Worm (Caenorhabditis elegans) whole organism, L2 larva: Measurements from ENCODE around the gene Y38F1A.4.

Experiments used
- F13H6.1 ChIP-seq: sonication (generic microtip); optimal IDR thresholded peaks from 2 replicates; lab custom pipeline; 2016; ENCODE audit warnings: missing genetic modification characterization, missing compliant biosample characterization
- R02D3.7 ChIP-seq: fragments of 150-350 bp; optimal IDR thresholded peaks from 2 replicates; lab custom pipeline; 2014; ENCODE audit warnings: missing biosample characterization, missing genetic modification characterization
- Y55F3AM.14 ChIP-seq: fragments of 200-800 bp; sonication (Bioruptor generic); optimal IDR thresholded peaks from 2 replicates; lab custom pipeline; 2018; ENCODE audit warnings: mild to moderate bottlenecking, missing genetic modification characterization, missing compliant biosample characterization
- ZK546.5 ChIP-seq: sonication (generic microtip); optimal IDR thresholded peaks from 2 replicates; lab custom pipeline; 2017; ENCODE audit warnings: missing biosample characterization, missing genetic modification characterization
- alr-1 ChIP-seq: fragments of 150-350 bp; optimal IDR thresholded peaks from 2 replicates; lab custom pipeline; 2014; ENCODE audit warnings: missing biosample characterization, missing genetic modification characterization
- aly-2 ChIP-seq: fragments of 150-350 bp; optimal IDR thresholded peaks from 2 replicates; lab custom pipeline; 2014; ENCODE audit warnings: missing biosample characterization, missing genetic modification characterization
- blmp-1 ChIP-seq: sonication (generic microtip); optimal IDR thresholded peaks from 2 replicates; lab custom pipeline; 2017; ENCODE audit warnings: missing genetic modification characterization, mild to moderate bottlenecking, missing compliant biosample characterization, antibody characterized with exemption, moderate library complexity; ENCODE audit not compliant: insufficient read depth
- ceh-16 ChIP-seq: fragments of 150-350 bp; optimal IDR thresholded peaks from 2 replicates; lab custom pipeline; 2014; ENCODE audit warnings: missing biosample characterization, missing genetic modification characterization
- crh-2 ChIP-seq: sonication (generic microtip); optimal IDR thresholded peaks from 2 replicates; lab custom pipeline; 2017; ENCODE audit warnings: missing biosample characterization, missing genetic modification characterization
- dmd-4 ChIP-seq: sonication (generic microtip); optimal IDR thresholded peaks from 2 replicates; lab custom pipeline; 2017; ENCODE audit warnings: missing biosample characterization, missing genetic modification characterization
- egl-27 ChIP-seq: sonication (generic microtip); optimal IDR thresholded peaks from 3 replicates; lab custom pipeline; 2017; ENCODE audit warnings: missing biosample characterization, missing genetic modification reagents, missing genetic modification characterization
- elt-1 ChIP-seq: fragments of 150-350 bp; optimal IDR thresholded peaks from 2 replicates; lab custom pipeline; 2014; ENCODE audit warnings: missing biosample characterization, missing genetic modification characterization
- elt-3 ChIP-seq: sonication (generic microtip); optimal IDR thresholded peaks from 2 replicates; lab custom pipeline; 2017; ENCODE audit warnings: missing biosample characterization, missing genetic modification characterization
- fos-1 ChIP-seq: fragments of 150-350 bp; optimal IDR thresholded peaks from 2 replicates; lab custom pipeline; 2014; ENCODE audit warnings: missing biosample characterization, missing genetic modification characterization
- gmeb-1 ChIP-seq: fragments of 150-350 bp; optimal IDR thresholded peaks from 2 replicates; lab custom pipeline; 2014; ENCODE audit warnings: missing biosample characterization, missing genetic modification characterization
- lin-13 ChIP-seq: fragments of 150-350 bp; optimal IDR thresholded peaks from 2 replicates; lab custom pipeline; 2014; ENCODE audit warnings: missing biosample characterization, missing genetic modification reagents, missing genetic modification characterization
- lin-39 ChIP-seq: fragments of 150-350 bp; optimal IDR thresholded peaks from 2 replicates; lab custom pipeline; 2014; ENCODE audit warnings: missing biosample characterization, missing genetic modification reagents, missing genetic modification characterization
- mab-5 ChIP-seq: fragments of 150-350 bp; optimal IDR thresholded peaks from 2 replicates; lab custom pipeline; 2014; ENCODE audit warnings: missing biosample characterization, missing genetic modification characterization
- mbf-1 ChIP-seq: sonication (generic microtip); optimal IDR thresholded peaks from 2 replicates; lab custom pipeline; 2017; ENCODE audit warnings: missing biosample characterization, missing genetic modification characterization
- nhr-11 ChIP-seq: fragments of 150-350 bp; optimal IDR thresholded peaks from 2 replicates; lab custom pipeline; 2014; ENCODE audit warnings: missing biosample characterization, missing genetic modification characterization
- nhr-12 ChIP-seq: fragments of 150-350 bp; optimal IDR thresholded peaks from 2 replicates; lab custom pipeline; 2014; ENCODE audit warnings: missing biosample characterization, missing genetic modification characterization
- nhr-129 ChIP-seq: fragments of 150-350 bp; optimal IDR thresholded peaks from 2 replicates; lab custom pipeline; 2014; ENCODE audit warnings: missing biosample characterization, missing genetic modification characterization
- nhr-237 ChIP-seq: fragments of 150-350 bp; optimal IDR thresholded peaks from 2 replicates; lab custom pipeline; 2014; ENCODE audit warnings: missing biosample characterization, missing genetic modification characterization
- nhr-25 ChIP-seq: fragments of 150-350 bp; sonication (generic microtip); optimal IDR thresholded peaks from 3 replicates; lab custom pipeline; 2014; ENCODE audit warnings: missing biosample characterization, missing genetic modification characterization
- nhr-6 ChIP-seq: fragments of 150-350 bp; optimal IDR thresholded peaks from 2 replicates; lab custom pipeline; 2014; ENCODE audit warnings: missing biosample characterization, missing genetic modification characterization
- nhr-77 ChIP-seq: fragments of 150-350 bp; optimal IDR thresholded peaks from 2 replicates; lab custom pipeline; 2014; ENCODE audit warnings: missing biosample characterization, missing genetic modification characterization
- skn-1 ChIP-seq: sonication (generic microtip); optimal IDR thresholded peaks from 2 replicates; lab custom pipeline; 2017; ENCODE audit warnings: missing biosample characterization, missing genetic modification characterization
- sma-3 ChIP-seq: sonication (generic microtip); optimal IDR thresholded peaks from 2 replicates; lab custom pipeline; 2016; ENCODE audit warnings: missing genetic modification reagents, missing genetic modification characterization, missing compliant biosample characterization
- sma-9 ChIP-seq, 2 experiments: fragments of 150-350 bp in 1 of 2; sonication (generic microtip) in 1 of 2; optimal IDR thresholded peaks; 2 replicates each; lab custom pipeline; 2014 to 2016; ENCODE audit warnings: missing genetic modification characterization in 2 of 2, mild to moderate bottlenecking in 1 of 2, missing biosample characterization in 1 of 2, missing compliant biosample characterization in 1 of 2, missing genetic modification reagents in 1 of 2, moderate library complexity in 1 of 2
- snpc-4 ChIP-seq: fragments of 150-350 bp; optimal IDR thresholded peaks from 2 replicates; lab custom pipeline; 2014; ENCODE audit warnings: missing biosample characterization, missing genetic modification characterization
- unc-39 ChIP-seq: fragments of 150-350 bp; optimal IDR thresholded peaks from 2 replicates; lab custom pipeline; 2014; ENCODE audit warnings: missing biosample characterization, missing genetic modification characterization
- unc-55 ChIP-seq: fragments of 150-350 bp; sonication (generic microtip); optimal IDR thresholded peaks from 3 replicates; lab custom pipeline; 2014; ENCODE audit warnings: missing biosample characterization, missing genetic modification reagents, missing genetic modification characterization
- ztf-11 ChIP-seq: sonication (generic microtip); optimal IDR thresholded peaks from 2 replicates; lab custom pipeline; 2017; ENCODE audit warnings: missing biosample characterization, missing genetic modification characterization
- ztf-4 ChIP-seq: fragments of 150-350 bp; optimal IDR thresholded peaks from 2 replicates; lab custom pipeline; 2014; ENCODE audit warnings: missing biosample characterization, missing genetic modification characterization

The Y38F1A.4 gene

ce11 chrII:12987799-12988198 is 18.3 kb upstream of the Y38F1A.4 start:
- no peak for TF ChIP-seq mbf-1 (tag; lab: Kevin White, UChicago)
- no peak for TF ChIP-seq skn-1 (tag; lab: Kevin White, UChicago)
- TF ChIP-seq lin-13 (GFP tag; lab: Kevin White, UChicago) = no peak
- TF ChIP-seq ZK546.5 = no peak
- TF ChIP-seq lin-39 (tag; lab: Kevin White, UChicago) = no peak
- no peak for TF ChIP-seq dmd-4 (tag; lab: Kevin White, UChicago)
- TF ChIP-seq mab-5 = no peak
- TF ChIP-seq blmp-1 (tag; lab: Kevin White, UChicago) = no peak
- no peak for TF ChIP-seq R02D3.7 (tag; lab: Kevin White, UChicago)
- no peak for TF ChIP-seq F13H6.1 (tag; lab: Kevin White, UChicago)

- TF ChIP-seq crh-2 (tag; lab: Kevin White, UChicago) (no peak), ztf-4 (tag; lab: Kevin White, UChicago) (no peak), aly-2 (tag; lab: Kevin White, UChicago) (no peak), nhr-25 (tag; lab: Kevin White, UChicago) (no peak), ztf-11 (no peak), gmeb-1 (tag; lab: Kevin White, UChicago) (no peak), nhr-12 (no peak), F13H6.1 (tag; lab: Kevin White, UChicago) (no peak), snpc-4 (tag; lab: Kevin White, UChicago) (no peak), nhr-6 (no peak), nhr-129 (tag; lab: Kevin White, UChicago) (no peak), unc-39 (tag; lab: Kevin White, UChicago) (no peak)
- TF ChIP-seq, all 48 proteins: peak for 0
Observed at ce11 chrII:12985813-12986212, 16.3 kb upstream of the Y38F1A.4 start.

- TF ChIP-seq unc-55 (GFP tag; lab: Kevin White, UChicago) = no peak
- TF ChIP-seq ztf-4 (tag; lab: Kevin White, UChicago) = no peak
- TF ChIP-seq elt-3 = no peak
- no peak for TF ChIP-seq alr-1 (tag; lab: Kevin White, UChicago)
- no peak for TF ChIP-seq nhr-77 (tag; lab: Kevin White, UChicago)
- no peak for TF ChIP-seq lin-13 (GFP tag; lab: Kevin White, UChicago)
- TF ChIP-seq Y55F3AM.14 (GFP tag; lab: Kevin White, UChicago) = no peak
- TF ChIP-seq nhr-237 (tag; lab: Kevin White, UChicago) = no peak
Observed at ce11 chrII:12984709-12985108, 15.2 kb upstream of the Y38F1A.4 start.

ce11 chrII:12982830-12983229 is 13.3 kb upstream of the Y38F1A.4 start:
- TF ChIP-seq fos-1 (tag; lab: Kevin White, UChicago) (peak; percentile 10), unc-39 (tag; lab: Kevin White, UChicago) (no peak), alr-1 (tag; lab: Kevin White, UChicago) (no peak), mbf-1 (tag; lab: Kevin White, UChicago) (no peak)

ce11 chrII:12981980-12982575 is 12.6 kb upstream of the Y38F1A.4 start:
- TF ChIP-seq elt-1 (tag; lab: Kevin White, UChicago) (peak; percentile 71), egl-27 (tag; lab: Kevin White, UChicago) (peak; percentile 22), gmeb-1 (tag; lab: Kevin White, UChicago) (peak; percentile 18), ceh-16 (tag; lab: Kevin White, UChicago) (peak; percentile 92), sma-9 (GFP tag; optimal IDR thresholded peaks at IDR 0.05; lab: Kevin White, UChicago) (peak; percentile 5), sma-9 (tag; optimal IDR thresholded peaks at IDR 0.05; lab: Kevin White, UChicago) (no peak), alr-1 (tag; lab: Kevin White, UChicago) (no peak), nhr-11 (no peak)

ce11 chrII:12980212-12980611 is 10.7 kb upstream of the Y38F1A.4 start, which contains the start of gene cyd-1:
cyd-1 (plus strand) TSS chrII:12980591.
- TF ChIP-seq ztf-4 (tag; lab: Kevin White, UChicago) (no peak), crh-2 (tag; lab: Kevin White, UChicago) (peak; percentile 54), F13H6.1 (tag; lab: Kevin White, UChicago) (peak; percentile 41), sma-3 (peak; percentile 9), fos-1 (tag; lab: Kevin White, UChicago) (peak; percentile 69), nhr-129 (tag; lab: Kevin White, UChicago) (no peak), unc-39 (tag; lab: Kevin White, UChicago) (no peak), sma-9 (GFP tag; optimal IDR thresholded peaks at IDR 0.05; lab: Kevin White, UChicago) (peak; percentile 57), sma-9 (tag; optimal IDR thresholded peaks at IDR 0.05; lab: Kevin White, UChicago) (no peak)
